Fruit fly (Drosophila melanogaster): Measurements from ENCODE around the gene CG17328.

The CG17328 gene

dm6 chr2L:16281419-16282076 lies 18.2 kb upstream of the CG17328 start (continued):
- peak; percentile 11 for TF ChIP-seq CG10979 (tag; optimal IDR thresholded peaks at IDR 0.05)
- TF ChIP-seq grau (tag; optimal IDR thresholded peaks at IDR 0.05): peak; percentile 92
- 0 out of 3 replicates have a peak, but pooled peaks have one; percentile 26 for TF ChIP-seq CG17361 (GFP tag; IDR thresholded peaks at IDR 0.05)
- no peak for TF ChIP-seq Elba2 (GFP tag; optimal IDR thresholded peaks at IDR 0.05)
- peak; percentile 22 for TF ChIP-seq twi (tag; optimal IDR thresholded peaks at IDR 0.05)
- no peak for TF ChIP-seq Sox102F (GFP tag; optimal IDR thresholded peaks at IDR 0.05)
- no peak for TF ChIP-seq Meics (GFP tag; optimal IDR thresholded peaks at IDR 0.05)
- peak; percentile 35 for TF ChIP-seq HLHmδ (GFP tag; optimal IDR thresholded peaks at IDR 0.05)
- TF ChIP-seq Xrp1 (GFP tag; IDR thresholded peaks at IDR 0.05): 0 out of 2 replicates have a peak, but pooled peaks have one; percentile 15
- TF ChIP-seq CG17328 (GFP tag; IDR thresholded peaks at IDR 0.05): no peak
- TF ChIP-seq CG11560 (tag; IDR thresholded peaks at IDR 0.05): no peak
- no peak for TF ChIP-seq wek (GFP tag; optimal IDR thresholded peaks at IDR 0.05)
- TF ChIP-seq org-1 (GFP tag; optimal IDR thresholded peaks at IDR 0.05): no peak
- no peak for TF ChIP-seq kay (GFP tag; optimal IDR thresholded peaks at IDR 0.05)
- TF ChIP-seq PHDP (tag; optimal IDR thresholded peaks at IDR 0.05): no peak
- TF ChIP-seq CG14441 (GFP tag; IDR thresholded peaks at IDR 0.05): no peak
- TF ChIP-seq zen2 (GFP tag; IDR thresholded peaks at IDR 0.05; ENCODE audit: partially characterized antibody): no peak
- no peak for TF ChIP-seq Xbp1 (GFP tag; optimal IDR thresholded peaks at IDR 0.05)
- TF ChIP-seq E2f1 (GFP tag; IDR thresholded peaks at IDR 0.05): no peak
- TF ChIP-seq CG1233 (GFP tag; optimal IDR thresholded peaks at IDR 0.05): no peak
- TF ChIP-seq CG12391 (tag; optimal IDR thresholded peaks at IDR 0.05): peak; percentile 7
- no peak for TF ChIP-seq nau (GFP tag; optimal IDR thresholded peaks at IDR 0.05)
- TF ChIP-seq CG4328 (GFP tag; optimal IDR thresholded peaks at IDR 0.05): no peak
- TF ChIP-seq schlank (tag; optimal IDR thresholded peaks at IDR 0.05): no peak
- TF ChIP-seq vfl (GFP tag; optimal IDR thresholded peaks at IDR 0.05): no peak
- no peak for TF ChIP-seq Doc3 (GFP tag; IDR thresholded peaks at IDR 0.05; ENCODE audit: partially characterized antibody)
- no peak for TF ChIP-seq hb (GFP tag; IDR thresholded peaks at IDR 0.05; ENCODE audit: partially characterized antibody)
- peak; percentile 21 for TF ChIP-seq nmo (GFP tag; optimal IDR thresholded peaks at IDR 0.05)
- peak; percentile 31; the same call in 1 of the 3 replicates for TF ChIP-seq ci (GFP tag; IDR thresholded peaks at IDR 0.05)
- TF ChIP-seq CG13287 (GFP tag; IDR thresholded peaks at IDR 0.05; ENCODE audit: partially characterized antibody): no peak

dm6 chr2L:16282077-16282471 lies 17.7 kb upstream of the CG17328 start:
- TF ChIP-seq Opbp (GFP tag; IDR thresholded peaks at IDR 0.05; ENCODE audit: partially characterized antibody) (0 out of 3 replicates have a peak, but pooled peaks have one; percentile 22), twi (tag; optimal IDR thresholded peaks at IDR 0.05) (peak; percentile 82), pfk (GFP tag; optimal IDR thresholded peaks at IDR 0.05) (peak; percentile 24), D (optimal IDR thresholded peaks at IDR 0.05) (peak; percentile 58), D (GFP tag; optimal IDR thresholded peaks at IDR 0.05) (no peak), crol (GFP tag; IDR thresholded peaks at IDR 0.05) (peak; percentile 44), sd (tag; optimal IDR thresholded peaks at IDR 0.05) (peak; percentile 13), chinmo (GFP tag; IDR thresholded peaks at IDR 0.05; ENCODE audit: partially characterized antibody) (0 out of 4 replicates have a peak, but pooled peaks have one; percentile 23), Drgx (GFP tag; IDR thresholded peaks at IDR 0.05) (no peak), pum (GFP tag; optimal IDR thresholded peaks at IDR 0.05) (no peak)

Data from whole organism, embryonic.